Worm (Caenorhabditis elegans) whole organism, young adult: ENCODE data around the gene C50A2.7.

ENCODE experiments used
- ama-1 ChIP-seq, 3 experiments: fragments of 150-350 bp in 1 of 3; sonication (generic microtip) in 2 of 3; optimal IDR thresholded peaks; 2 replicates each; lab custom pipeline; 2014 to 2018; ENCODE audit warnings: missing biosample characterization in 2 of 3, missing genetic modification characterization in 2 of 3, missing genetic modification reagents in 2 of 3
- cebp-2 ChIP-seq: fragments of 200-800 bp; sonication (Bioruptor generic); IDR thresholded peaks from 2 replicates; pipeline ENCODE4 v1.3.6; 2022; ENCODE audit warnings: missing genetic modification characterization, missing compliant biosample characterization
- ceh-58 ChIP-seq: fragments of 200-800 bp; sonication (Bioruptor generic); IDR thresholded peaks from 2 replicates; pipeline ENCODE4 v1.3.6; 2022; ENCODE audit warnings: missing genetic modification characterization, missing compliant biosample characterization
- him-1 ChIP-seq: sonication (generic microtip); optimal IDR thresholded peaks from 2 replicates; lab custom pipeline; 2016; ENCODE audit warnings: missing genotype, missing genetic modification reagents, missing genetic modification characterization, missing compliant biosample characterization
- mes-4 ChIP-seq: sonication (generic microtip); optimal IDR thresholded peaks from 2 replicates; lab custom pipeline; 2016; ENCODE audit warnings: missing genotype, missing genetic modification characterization, missing compliant biosample characterization
- nhr-27 ChIP-seq: fragments of 200-800 bp; sonication (Bioruptor generic); optimal IDR thresholded peaks from 2 replicates; lab custom pipeline; 2018; ENCODE audit warnings: mild to moderate bottlenecking, missing genetic modification characterization, moderate library complexity, missing compliant biosample characterization
- rcor-1 ChIP-seq: fragments of 200-800 bp; sonication (Bioruptor generic); IDR thresholded peaks from 2 replicates; pipeline ENCODE4 v1.3.6; 2022; ENCODE audit warnings: missing genetic modification reagents, missing genetic modification characterization, missing compliant biosample characterization
- sptf-2 ChIP-seq: fragments of 200-800 bp; sonication (Bioruptor generic); optimal IDR thresholded peaks from 2 replicates; lab custom pipeline; 2018; ENCODE audit warnings: mild to moderate bottlenecking, missing genetic modification characterization, missing compliant biosample characterization
- unc-62 ChIP-seq: fragments of 150-350 bp; optimal IDR thresholded peaks from 2 replicates; lab custom pipeline; 2014; ENCODE audit warnings: missing biosample characterization, missing genetic modification reagents, missing genetic modification characterization
- zim-3 ChIP-seq: sonication (generic microtip); optimal IDR thresholded peaks from 2 replicates; lab custom pipeline; 2017; ENCODE audit warnings: mild to moderate bottlenecking, missing genetic modification characterization, moderate library complexity, missing compliant biosample characterization

- TF ChIP-seq zim-3 (tag; lab: Kevin White, UChicago) (no peak), sptf-2 (GFP tag; lab: Kevin White, UChicago) (no peak), cebp-2 (GFP tag; lab: Robert Waterston, UW) (no peak), rcor-1 (GFP tag; lab: Robert Waterston, UW) (no peak), ceh-58 (no peak), unc-62 (GFP tag; lab: Kevin White, UChicago) (no peak), him-1 (no peak), ama-1 (optimal IDR thresholded peaks at IDR 0.05; lab: Kevin White, UChicago) (no peak), ama-1 (GFP tag; optimal IDR thresholded peaks at IDR 0.05; lab: Kevin White, UChicago) (no peak), mes-4 (no peak), nhr-27 (no peak)
These were observed 8.0 kb upstream of the C50A2.7 start for ce11 chrIV:1155206-1155605.
